Fruit fly (Drosophila melanogaster): Measurements from ENCODE around the gene Prp4k.

Prp4k gene

DNA sequence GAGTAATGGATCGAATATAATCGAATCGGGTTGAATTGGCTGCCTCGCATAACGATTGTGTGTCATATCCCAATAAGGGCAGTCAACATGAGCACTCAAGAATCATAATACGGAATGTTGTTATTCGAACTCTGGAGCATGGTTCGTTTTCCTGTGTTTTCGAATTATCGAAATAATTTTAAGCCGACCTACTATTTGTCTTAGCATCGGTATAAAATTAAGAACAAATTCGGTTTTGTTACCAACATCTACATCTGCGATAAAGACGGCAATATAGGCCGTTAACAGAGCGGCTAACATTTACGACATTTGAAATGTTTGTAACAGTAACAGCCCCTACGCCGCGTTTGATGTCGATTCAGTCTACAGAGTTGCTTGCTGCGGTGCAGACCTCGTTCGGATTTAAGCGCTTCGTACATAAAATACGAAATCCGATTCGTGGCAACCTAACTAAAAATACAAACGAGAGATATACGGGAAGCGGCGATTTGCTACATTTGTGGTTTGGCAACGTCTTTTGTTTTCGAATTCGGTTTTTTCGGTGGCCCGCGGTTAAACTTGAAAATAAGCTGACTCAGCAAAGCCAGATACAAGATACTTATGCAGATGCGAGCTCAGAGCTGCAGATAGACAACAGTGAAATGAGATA is 50.7 kb downstream of the Prp4k start (continued):
- TF ChIP-seq ara (GFP tag; IDR thresholded peaks at IDR 0.05) (no peak), Bteb2 (GFP tag; optimal IDR thresholded peaks at IDR 0.05) (peak; percentile 4), bcd (GFP tag; optimal IDR thresholded peaks at IDR 0.05) (no peak), zen2 (GFP tag; IDR thresholded peaks at IDR 0.05; ENCODE audit: partially characterized antibody) (peak; percentile 27; the same call in 2 of the 3 replicates), Gug (GFP tag; IDR thresholded peaks at IDR 0.05) (no peak), sr (GFP tag; IDR thresholded peaks at IDR 0.05) (peak; percentile 14; the same call in 1 of the 3 replicates), CG7987 (GFP tag; optimal IDR thresholded peaks at IDR 0.05) (peak; percentile 14), Nf-YC (tag; optimal IDR thresholded peaks at IDR 0.05) (peak; percentile 44), CG13296 (GFP tag; optimal IDR thresholded peaks at IDR 0.05) (peak; percentile 55), CrebB (tag; optimal IDR thresholded peaks at IDR 0.05) (no peak), lola (GFP tag; optimal IDR thresholded peaks at IDR 0.05) (no peak), tap (tag; optimal IDR thresholded peaks at IDR 0.05) (peak; percentile 12), Deaf1 (tag; optimal IDR thresholded peaks at IDR 0.05) (peak; percentile 91), slbo (GFP tag; IDR thresholded peaks at IDR 0.05) (peak; percentile 19; the same call in 1 of the 2 replicates), pb (GFP tag; optimal IDR thresholded peaks at IDR 0.05) (no peak), CG3995 (GFP tag; optimal IDR thresholded peaks at IDR 0.05) (no peak), CG6813 (GFP tag; optimal IDR thresholded peaks at IDR 0.05) (no peak), CG8281 (tag; optimal IDR thresholded peaks at IDR 0.05) (no peak), CG8765 (GFP tag; IDR thresholded peaks at IDR 0.05) (no peak), ash1 (GFP tag; optimal IDR thresholded peaks at IDR 0.05) (peak; percentile 55), pzg (GFP tag; optimal IDR thresholded peaks at IDR 0.05) (no peak), gcm2 (GFP tag; optimal IDR thresholded peaks at IDR 0.05) (peak; percentile 5), amos (GFP tag; IDR thresholded peaks at IDR 0.05; ENCODE audit: partially characterized antibody) (peak; percentile 43; the same call in 1 of the 2 replicates), CG17328 (GFP tag; IDR thresholded peaks at IDR 0.05) (no peak), MBD-R2 (GFP tag; IDR thresholded peaks at IDR 0.05) (peak; percentile 4; the same call in 1 of the 2 replicates), CG10147 (GFP tag; optimal IDR thresholded peaks at IDR 0.05) (peak; percentile 14), CG10274 (GFP tag; optimal IDR thresholded peaks at IDR 0.05) (no peak), Stat92E (GFP tag; optimal IDR thresholded peaks at IDR 0.05) (no peak), Dip2 (GFP tag; IDR thresholded peaks at IDR 0.05) (no peak), CG2199 (GFP tag; IDR thresholded peaks at IDR 0.05) (peak; percentile 85; the same call in 2 of the 3 replicates), mirr (GFP tag; optimal IDR thresholded peaks at IDR 0.05) (peak; percentile 72), zfh1 (GFP tag; IDR thresholded peaks at IDR 0.05) (no peak), Fer1 (GFP tag; optimal IDR thresholded peaks at IDR 0.05) (peak; percentile 22), Side (GFP tag; optimal IDR thresholded peaks at IDR 0.05) (no peak), sisA (GFP tag; IDR thresholded peaks at IDR 0.05) (no peak), CG7745 (tag; optimal IDR thresholded peaks at IDR 0.05) (no peak), CG34376 (GFP tag; optimal IDR thresholded peaks at IDR 0.05) (peak; percentile 78), Dbx (GFP tag; IDR thresholded peaks at IDR 0.05) (peak; percentile 59; the same call in 2 of the 3 replicates), CHES-1-like (GFP tag; optimal IDR thresholded peaks at IDR 0.05) (no peak), ase (GFP tag; IDR thresholded peaks at IDR 0.05) (no peak), HmgZ (tag; optimal IDR thresholded peaks at IDR 0.05) (peak; percentile 52), CG13775 (GFP tag; optimal IDR thresholded peaks at IDR 0.05) (no peak), abd-A (tag; optimal IDR thresholded peaks at IDR 0.05) (peak; percentile 70), CG6765 (GFP tag; optimal IDR thresholded peaks at IDR 0.05) (peak; percentile 7), NC2α (GFP tag; optimal IDR thresholded peaks at IDR 0.05) (no peak), stc (GFP tag; IDR thresholded peaks at IDR 0.05) (no peak), run (tag; optimal IDR thresholded peaks at IDR 0.05) (peak; percentile 72), CG5180 (GFP tag; optimal IDR thresholded peaks at IDR 0.05) (peak; percentile 84), jing (GFP tag; optimal IDR thresholded peaks at IDR 0.05) (no peak)

Data from whole organism, embryonic.